Worm (Caenorhabditis elegans) whole organism, L1 larva: Measurements from ENCODE around the gene col-167.
A peak's percentile ranks its signal among the peaks of the same experiment; 100 is the strongest.

Source experiments
- C16A3.4 ChIP-seq: fragments of 150-350 bp; optimal IDR thresholded peaks from 2 replicates; lab custom pipeline; 2014; ENCODE audit warnings: missing biosample characterization, missing genetic modification characterization
- C34B4.2 ChIP-seq: sonication (generic microtip); optimal IDR thresholded peaks from 2 replicates; lab custom pipeline; 2017; ENCODE audit warnings: mild to moderate bottlenecking, missing genetic modification characterization, missing compliant biosample characterization
- F16B12.6 ChIP-seq: fragments of 150-350 bp; optimal IDR thresholded peaks from 2 replicates; lab custom pipeline; 2014; ENCODE audit warnings: missing biosample characterization, missing genetic modification characterization
- aha-1 ChIP-seq: fragments of 150-350 bp; optimal IDR thresholded peaks from 2 replicates; lab custom pipeline; 2014; ENCODE audit warnings: missing biosample characterization, missing genetic modification characterization
- aly-2 ChIP-seq: fragments of 150-350 bp; optimal IDR thresholded peaks from 2 replicates; lab custom pipeline; 2014; ENCODE audit warnings: missing biosample characterization, missing genetic modification characterization
- ama-1 ChIP-seq: fragments of 150-350 bp; optimal IDR thresholded peaks from 2 replicates; lab custom pipeline; 2014
- ceh-63 ChIP-seq: fragments of 200-800 bp; sonication (Bioruptor generic); optimal IDR thresholded peaks from 2 replicates; lab custom pipeline; 2018; ENCODE audit warnings: mild to moderate bottlenecking, missing genetic modification characterization, missing compliant biosample characterization
- ceh-8 ChIP-seq: fragments of 200-800 bp; sonication (Bioruptor generic); optimal IDR thresholded peaks from 2 replicates; lab custom pipeline; 2018; ENCODE audit warnings: mild to moderate bottlenecking, missing genetic modification characterization, moderate library complexity, missing compliant biosample characterization
- ceh-90 ChIP-seq: sonication (generic microtip); optimal IDR thresholded peaks from 2 replicates; lab custom pipeline; 2016; ENCODE audit warnings: missing genetic modification characterization, missing compliant biosample characterization
- dsc-1 ChIP-seq: sonication (generic microtip); optimal IDR thresholded peaks from 2 replicates; lab custom pipeline; 2016; ENCODE audit warnings: mild to moderate bottlenecking, missing genetic modification characterization, missing compliant biosample characterization
- efl-1 ChIP-seq, 4 experiments: fragments of 150-350 bp; optimal IDR thresholded peaks in 3 of 4; peaks in 1 of 4; 1 replicate in 1 of 4; 2 replicates in 3 of 4; lab custom pipeline; 2014; ENCODE audit warnings: missing biosample characterization in 2 of 4, missing genetic modification characterization in 2 of 4, missing genetic modification reagents in 2 of 4
- efl-3 ChIP-seq: fragments of 200-800 bp; sonication (Bioruptor generic); optimal IDR thresholded peaks from 2 replicates; lab custom pipeline; 2018; ENCODE audit warnings: mild to moderate bottlenecking, missing genetic modification characterization, missing compliant biosample characterization
- egl-13 ChIP-seq: sonication (generic microtip); optimal IDR thresholded peaks from 2 replicates; lab custom pipeline; 2016; ENCODE audit warnings: missing genotype, missing genetic modification reagents, missing genetic modification characterization, missing compliant biosample characterization
- elt-2 ChIP-seq: sonication (generic microtip); optimal IDR thresholded peaks from 2 replicates; lab custom pipeline; 2016; ENCODE audit warnings: missing genetic modification characterization, mild to moderate bottlenecking, inconsistent platforms, missing compliant biosample characterization, missing genetic modification reagents
- ets-5 ChIP-seq: fragments of 200-800 bp; sonication (Bioruptor generic); IDR thresholded peaks from 2 replicates; pipeline ENCODE4 v1.3.6; 2022; ENCODE audit warnings: missing genetic modification characterization, missing compliant biosample characterization
- fkh-10 ChIP-seq: sonication (generic microtip); optimal IDR thresholded peaks from 2 replicates; lab custom pipeline; 2017; ENCODE audit warnings: missing biosample characterization, missing genetic modification reagents, missing genetic modification characterization
- fkh-8 ChIP-seq: sonication (generic microtip); optimal IDR thresholded peaks from 2 replicates; lab custom pipeline; 2016; ENCODE audit warnings: mild to moderate bottlenecking, missing genetic modification characterization, missing compliant biosample characterization
- jun-1 ChIP-seq: fragments of 150-350 bp; optimal IDR thresholded peaks from 2 replicates; lab custom pipeline; 2014; ENCODE audit warnings: missing biosample characterization, missing genetic modification reagents, missing genetic modification characterization
- lin-14 ChIP-seq: fragments of 200-800 bp; sonication (Bioruptor generic); optimal IDR thresholded peaks from 2 replicates; lab custom pipeline; 2018; ENCODE audit warnings: mild to moderate bottlenecking, missing genetic modification characterization, moderate library complexity, missing compliant biosample characterization
- lin-35 ChIP-seq, 2 experiments: fragments of 150-350 bp; optimal IDR thresholded peaks; 2 replicates each; lab custom pipeline; 2014; ENCODE audit warnings: missing biosample characterization in 2 of 2, missing genetic modification characterization in 2 of 2, missing genetic modification reagents in 2 of 2
- lir-3 ChIP-seq: sonication (generic microtip); optimal IDR thresholded peaks from 2 replicates; lab custom pipeline; 2016; ENCODE audit warnings: mild to moderate bottlenecking, missing genetic modification characterization, moderate library complexity, missing compliant biosample characterization; ENCODE audit not compliant: poor library complexity
- lsy-2 ChIP-seq, 2 experiments: fragments of 150-350 bp; optimal IDR thresholded peaks; 2 replicates each; lab custom pipeline; 2014; ENCODE audit warnings: missing biosample characterization in 2 of 2, missing genetic modification characterization in 2 of 2
- mab-9 ChIP-seq: fragments of 200-800 bp; sonication (Bioruptor generic); IDR thresholded peaks from 2 replicates; pipeline ENCODE4 v1.3.6; 2022; ENCODE audit warnings: missing genetic modification reagents, missing genetic modification characterization, missing compliant biosample characterization
- mdl-1 ChIP-seq, 2 experiments: fragments of 150-350 bp; optimal IDR thresholded peaks; 2 replicates each; lab custom pipeline; 2014 to 2017; ENCODE audit warnings: missing biosample characterization in 2 of 2, missing genetic modification characterization in 2 of 2, inconsistent platforms in 1 of 2
- nhr-12 ChIP-seq: sonication (generic microtip); optimal IDR thresholded peaks from 2 replicates; lab custom pipeline; 2017; ENCODE audit warnings: missing biosample characterization, missing genetic modification characterization
- nhr-19 ChIP-seq: fragments of 200-800 bp; sonication (Bioruptor generic); conservative IDR thresholded peaks from 2 replicates; pipeline ENCODE4 v1.3.6; 2022; ENCODE audit warnings: missing genetic modification characterization, missing compliant biosample characterization
- nhr-20 ChIP-seq: sonication (generic microtip); optimal IDR thresholded peaks from 2 replicates; lab custom pipeline; 2016; ENCODE audit warnings: mild to moderate bottlenecking, missing genetic modification characterization, missing compliant biosample characterization
- nhr-237 ChIP-seq: fragments of 150-350 bp; optimal IDR thresholded peaks from 2 replicates; lab custom pipeline; 2014; ENCODE audit warnings: missing biosample characterization, missing genetic modification characterization
- nhr-47 ChIP-seq: sonication (generic microtip); optimal IDR thresholded peaks from 2 replicates; lab custom pipeline; 2016; ENCODE audit warnings: mild to moderate bottlenecking, missing genetic modification characterization, moderate library complexity, missing compliant biosample characterization
- nhr-71 ChIP-seq: sonication (generic microtip); optimal IDR thresholded peaks from 2 replicates; lab custom pipeline; 2016; ENCODE audit warnings: mild to moderate bottlenecking, missing genetic modification characterization, moderate library complexity, missing compliant biosample characterization
- nhr-76 ChIP-seq: sonication (generic microtip); optimal IDR thresholded peaks from 2 replicates; lab custom pipeline; 2017; ENCODE audit warnings: missing biosample characterization, missing genetic modification characterization
- nhr-85 ChIP-seq: sonication (generic microtip); peaks from one replicate; lab custom pipeline; 2016; ENCODE audit warnings: missing genetic modification characterization, inconsistent platforms, missing compliant biosample characterization
- nhr-90 ChIP-seq: sonication (generic microtip); optimal IDR thresholded peaks from 2 replicates; lab custom pipeline; 2016; ENCODE audit warnings: mild to moderate bottlenecking, missing genetic modification characterization, missing compliant biosample characterization; ENCODE audit not compliant: poor library complexity
- pax-3 ChIP-seq: fragments of 200-800 bp; sonication (Bioruptor generic); optimal IDR thresholded peaks from 2 replicates; lab custom pipeline; 2018; ENCODE audit warnings: mild to moderate bottlenecking, missing genetic modification characterization, moderate library complexity, missing compliant biosample characterization
- pqm-1 ChIP-seq: sonication (generic microtip); optimal IDR thresholded peaks from 3 replicates; lab custom pipeline; 2017; ENCODE audit warnings: missing biosample characterization, missing genetic modification characterization
- rnt-1 ChIP-seq: sonication (generic microtip); optimal IDR thresholded peaks from 2 replicates; lab custom pipeline; 2016; ENCODE audit warnings: mild to moderate bottlenecking, missing genetic modification characterization, moderate library complexity, missing compliant biosample characterization
- snu-23 ChIP-seq: sonication (generic microtip); optimal IDR thresholded peaks from 2 replicates; lab custom pipeline; 2016; ENCODE audit warnings: missing genetic modification characterization, missing compliant biosample characterization
- sup-37 ChIP-seq: fragments of 200-800 bp; sonication (Bioruptor generic); optimal IDR thresholded peaks from 2 replicates; lab custom pipeline; 2018; ENCODE audit warnings: mild to moderate bottlenecking, missing genetic modification characterization, missing compliant biosample characterization
- tbx-2 ChIP-seq: sonication (generic microtip); optimal IDR thresholded peaks from 2 replicates; lab custom pipeline; 2016; ENCODE audit warnings: missing genetic modification characterization, missing compliant biosample characterization
- tlp-1 ChIP-seq: fragments of 150-350 bp; optimal IDR thresholded peaks from 2 replicates; lab custom pipeline; 2014; ENCODE audit warnings: missing biosample characterization, missing genetic modification characterization
- unc-130 ChIP-seq: fragments of 150-350 bp; optimal IDR thresholded peaks from 2 replicates; lab custom pipeline; 2017; ENCODE audit warnings: missing biosample characterization, missing genetic modification characterization, inconsistent platforms
- unc-30 ChIP-seq: sonication (generic microtip); optimal IDR thresholded peaks from 2 replicates; lab custom pipeline; 2017; ENCODE audit warnings: missing biosample characterization, missing genetic modification characterization
- vab-15 ChIP-seq: sonication (generic microtip); optimal IDR thresholded peaks from 2 replicates; lab custom pipeline; 2017; ENCODE audit warnings: missing genotype, mild to moderate bottlenecking, missing genetic modification characterization, missing compliant biosample characterization
- xbp-1 ChIP-seq: sonication (generic microtip); optimal IDR thresholded peaks from 2 replicates; lab custom pipeline; 2016; ENCODE audit warnings: missing genetic modification characterization, missing compliant biosample characterization
- zag-1 ChIP-seq: fragments of 150-350 bp; optimal IDR thresholded peaks from 2 replicates; lab custom pipeline; 2014; ENCODE audit warnings: missing biosample characterization, missing genetic modification characterization
- ztf-11 ChIP-seq, 2 experiments: sonication (generic microtip); optimal IDR thresholded peaks; 2 replicates each; lab custom pipeline; 2016 to 2017; ENCODE audit warnings: missing genetic modification characterization in 2 of 2, missing biosample characterization in 1 of 2, missing compliant biosample characterization in 1 of 2
- ztf-4 ChIP-seq: fragments of 150-350 bp; optimal IDR thresholded peaks from 2 replicates; lab custom pipeline; 2014; ENCODE audit warnings: missing biosample characterization, missing genetic modification characterization

The col-167 gene

ce11 chrX:6338446-6338845 is 15.2 kb downstream of the col-167 start:
- TF ChIP-seq nhr-20 (tag; lab: Kevin White, UChicago): peak; percentile 41
- TF ChIP-seq ceh-63 (GFP tag; lab: Kevin White, UChicago): no peak
- peak; percentile 15 for TF ChIP-seq tlp-1 (tag; lab: Kevin White, UChicago)
- TF ChIP-seq tbx-2 (tag; lab: Kevin White, UChicago): no peak
- no peak for TF ChIP-seq nhr-237 (tag; lab: Kevin White, UChicago)
- no peak for TF ChIP-seq ceh-8 (GFP tag; lab: Kevin White, UChicago)
- no peak for TF ChIP-seq xbp-1
- no peak for TF ChIP-seq efl-1 (optimal IDR thresholded peaks at IDR 0.05; lab: Kevin White, UChicago)
- peak in 1 of 2 experiments; percentile 38 for TF ChIP-seq efl-1 (GFP tag; optimal IDR thresholded peaks at IDR 0.05 in 1 of 2; lab: Kevin White, UChicago)
- no peak for TF ChIP-seq nhr-76
- no peak for TF ChIP-seq pax-3
- peak; percentile 95 for TF ChIP-seq elt-2 (tag; lab: Kevin White, UChicago)
- no peak for TF ChIP-seq rnt-1 (tag; lab: Kevin White, UChicago)
- TF ChIP-seq C34B4.2 (tag; lab: Kevin White, UChicago): no peak
- TF ChIP-seq pqm-1 (tag; lab: Kevin White, UChicago): peak; percentile 20
- TF ChIP-seq ztf-4 (tag; lab: Kevin White, UChicago): no peak
- TF ChIP-seq lsy-2 (tag; optimal IDR thresholded peaks at IDR 0.05; lab: Kevin White, UChicago): no peak
- no peak for TF ChIP-seq nhr-12
- no peak for TF ChIP-seq nhr-19
- TF ChIP-seq ceh-90 (tag; lab: Kevin White, UChicago): no peak
- TF ChIP-seq lin-14 (GFP tag; lab: Kevin White, UChicago): no peak
- TF ChIP-seq fkh-8: no peak
- peak in 1 of 2 experiments; percentile 45 for TF ChIP-seq lin-35 (GFP tag; optimal IDR thresholded peaks at IDR 0.05; lab: Kevin White, UChicago)
- TF ChIP-seq vab-15 (tag; lab: Kevin White, UChicago): no peak
- no peak for TF ChIP-seq aly-2 (tag; lab: Kevin White, UChicago)
- TF ChIP-seq ets-5 (GFP tag; lab: Robert Waterston, UW): no peak
- no peak for TF ChIP-seq unc-130
- no peak for TF ChIP-seq mdl-1 (tag; optimal IDR thresholded peaks at IDR 0.05; lab: Kevin White, UChicago)
- peak; percentile 15 for TF ChIP-seq nhr-71
- TF ChIP-seq nhr-90 (tag; lab: Kevin White, UChicago): peak; percentile 38
- TF ChIP-seq F16B12.6 (tag; lab: Kevin White, UChicago): no peak
- TF ChIP-seq snu-23 (GFP tag; lab: Kevin White, UChicago): no peak
- TF ChIP-seq C16A3.4: no peak
- TF ChIP-seq sup-37: no peak

ce11 chrX:6341513-6341912 is 18.2 kb downstream of the col-167 start, which contains the start of gene C03B1.7:
Gene C03B1.7 (plus strand): TSS chrX:6341813.
- TF ChIP-seq xbp-1: no peak
- TF ChIP-seq nhr-47 (tag; lab: Kevin White, UChicago): no peak
- no peak for TF ChIP-seq aha-1
- TF ChIP-seq ztf-11 (tag; optimal IDR thresholded peaks at IDR 0.05; lab: Kevin White, UChicago): no peak
- no peak for TF ChIP-seq lir-3 (tag; lab: Kevin White, UChicago)
- no peak for TF ChIP-seq jun-1 (tag; lab: Kevin White, UChicago)
- TF ChIP-seq fkh-10 (GFP tag; lab: Kevin White, UChicago): no peak
- no peak for TF ChIP-seq mab-9 (GFP tag; lab: Robert Waterston, UW)
- no peak for TF ChIP-seq efl-3 (GFP tag; lab: Kevin White, UChicago)
- no peak for TF ChIP-seq dsc-1 (tag; lab: Kevin White, UChicago)
- TF ChIP-seq ama-1 (lab: Kevin White, UChicago): no peak
- TF ChIP-seq nhr-85 (tag; lab: Kevin White, UChicago): no peak
- TF ChIP-seq zag-1 (tag; lab: Kevin White, UChicago): no peak
- no peak for TF ChIP-seq egl-13 (tag; lab: Kevin White, UChicago)
- no peak for TF ChIP-seq nhr-12
- TF ChIP-seq unc-30: no peak
- no peak for TF ChIP-seq pqm-1 (tag; lab: Kevin White, UChicago)
